Worm (Caenorhabditis elegans): Measurements from ENCODE around the gene srw-55.

srw-55 gene

DNA sequence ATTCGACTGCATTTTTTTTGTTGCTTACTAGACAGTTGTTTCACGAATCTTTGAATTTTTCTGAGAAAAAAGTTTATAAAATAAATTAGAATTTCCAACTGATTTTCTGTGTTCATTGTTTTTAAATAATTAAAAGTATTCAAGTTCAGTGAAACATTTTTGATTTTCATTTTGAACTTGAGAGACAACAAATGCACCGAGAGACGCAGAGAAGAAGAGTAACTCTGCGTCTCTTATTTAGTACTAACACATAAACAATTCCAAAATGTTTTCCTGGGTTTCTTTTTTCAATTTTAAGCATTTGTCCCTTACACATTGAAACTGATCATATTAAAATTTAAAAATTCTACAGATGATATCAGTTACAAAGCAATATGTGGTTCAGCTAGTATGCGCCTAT, 19.3 kb upstream of the srw-55 start:
- TF ChIP-seq nhr-28 (tag; optimal IDR thresholded peaks at IDR 0.05) (no peak), cnd-1 (tag; optimal IDR thresholded peaks at IDR 0.05) (no peak), hlh-1 (tag; optimal IDR thresholded peaks at IDR 0.05) (no peak), mab-5 (tag; optimal IDR thresholded peaks at IDR 0.05) (no peak), nhr-12 (tag; optimal IDR thresholded peaks at IDR 0.05) (no peak), mls-2 (tag; optimal IDR thresholded peaks at IDR 0.05) (no peak), ztf-11 (tag; optimal IDR thresholded peaks at IDR 0.05) (no peak), zip-8 (tag; optimal IDR thresholded peaks at IDR 0.05) (no peak), flh-1 (GFP tag; optimal IDR thresholded peaks at IDR 0.05) (no peak), elt-1 (tag; optimal IDR thresholded peaks at IDR 0.05; ENCODE audit: borderline replicate concordance, insufficient read depth) (no peak), lin-32 (GFP tag; optimal IDR thresholded peaks at IDR 0.05) (no peak), nhr-2 (tag; optimal IDR thresholded peaks at IDR 0.05) (no peak), lin-13 (tag; optimal IDR thresholded peaks at IDR 0.05) (no peak), sem-2 (GFP tag; optimal IDR thresholded peaks at IDR 0.05) (no peak)

ce11 chrV:15957098-15957497, 16.9 kb upstream of the srw-55 start, which contains the start of gene F36G9.3:
Gene F36G9.3, plus strand, starts transcription at chrV:15957398.
- TF ChIP-seq elt-1 (tag; optimal IDR thresholded peaks at IDR 0.05; ENCODE audit: borderline replicate concordance, insufficient read depth) (no peak), mab-5 (tag; optimal IDR thresholded peaks at IDR 0.05) (no peak), unc-62 (GFP tag; optimal IDR thresholded peaks at IDR 0.05) (no peak), lin-32 (GFP tag; optimal IDR thresholded peaks at IDR 0.05) (no peak), ceh-43 (GFP tag; optimal IDR thresholded peaks at IDR 0.05) (no peak), hlh-1 (tag; optimal IDR thresholded peaks at IDR 0.05) (no peak), elt-3 (tag; optimal IDR thresholded peaks at IDR 0.05) (no peak), drap-1 (GFP tag; optimal IDR thresholded peaks at IDR 0.05) (no peak), nhr-12 (tag; optimal IDR thresholded peaks at IDR 0.05) (no peak)

- TF ChIP-seq ceh-83 (GFP tag; optimal IDR thresholded peaks at IDR 0.05) (no peak), zip-8 (tag; optimal IDR thresholded peaks at IDR 0.05) (no peak), unc-39 (tag; optimal IDR thresholded peaks at IDR 0.05) (no peak), drap-1 (GFP tag; optimal IDR thresholded peaks at IDR 0.05) (no peak), snpc-4 (tag; optimal IDR thresholded peaks at IDR 0.05) (no peak), pha-4 (tag; optimal IDR thresholded peaks at IDR 0.05) (no peak), nhr-2 (tag; optimal IDR thresholded peaks at IDR 0.05) (no peak)
Observed at ce11 chrV:15955497-15955896, 15.3 kb upstream of the srw-55 start, which contains the start of gene srh-186. Gene srh-186, plus strand, starts transcription at chrV:15955797.

- TF ChIP-seq elt-3 (tag; optimal IDR thresholded peaks at IDR 0.05) (no peak), blmp-1 (tag; optimal IDR thresholded peaks at IDR 0.05) (no peak), sptf-1 (tag; optimal IDR thresholded peaks at IDR 0.05) (no peak), tbx-8 (GFP tag; optimal IDR thresholded peaks at IDR 0.05) (no peak), nhr-237 (tag; optimal IDR thresholded peaks at IDR 0.05) (no peak), nhr-28 (tag; optimal IDR thresholded peaks at IDR 0.05) (no peak), snpc-4 (tag; optimal IDR thresholded peaks at IDR 0.05) (no peak), lin-32 (GFP tag; optimal IDR thresholded peaks at IDR 0.05) (no peak), elt-1 (tag; optimal IDR thresholded peaks at IDR 0.05; ENCODE audit: borderline replicate concordance, insufficient read depth) (no peak), zip-8 (tag; optimal IDR thresholded peaks at IDR 0.05) (no peak), nhr-12 (tag; optimal IDR thresholded peaks at IDR 0.05) (no peak), ces-1 (GFP tag; optimal IDR thresholded peaks at IDR 0.05) (no peak), sem-2 (GFP tag; optimal IDR thresholded peaks at IDR 0.05) (no peak), unc-120 (tag; optimal IDR thresholded peaks at IDR 0.05; ENCODE audit: poor library complexity, severe bottlenecking) (no peak), mls-2 (tag; optimal IDR thresholded peaks at IDR 0.05) (no peak)
Observed at ce11 chrV:15954932-15955331, 14.8 kb upstream of the srw-55 start, which contains the start of gene srw-57. Gene srw-57, minus strand, starts transcription at chrV:15955032.

DNA sequence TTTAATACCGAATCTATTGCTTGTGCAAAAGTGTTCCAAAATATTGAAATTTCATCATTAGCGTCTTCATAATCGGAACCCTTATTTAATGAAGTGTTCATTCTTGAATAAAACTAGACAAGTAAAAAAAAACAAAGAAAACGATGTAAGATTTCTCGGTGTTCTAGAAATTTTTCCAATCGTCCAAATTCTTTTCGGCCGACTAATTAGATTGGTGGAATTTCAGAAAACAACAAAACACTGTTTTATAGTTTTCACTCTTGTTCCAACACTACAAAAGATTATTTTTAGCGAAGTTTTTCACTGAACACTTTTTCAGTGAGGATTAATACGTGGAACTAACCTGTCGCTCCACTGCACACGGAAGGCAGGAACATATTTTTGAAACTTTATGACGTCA, 12.6 kb upstream of the srw-55 start, which contains the start of gene srw-56:
Gene srw-56 (minus strand): TSS at position 101 of the 400 bp plus-strand sequence.
- no peak for TF ChIP-seq M03D4.4 (tag; optimal IDR thresholded peaks at IDR 0.05)
- TF ChIP-seq ces-1 (GFP tag; optimal IDR thresholded peaks at IDR 0.05), result no peak
- TF ChIP-seq unc-120 (tag; optimal IDR thresholded peaks at IDR 0.05; ENCODE audit: poor library complexity, severe bottlenecking), result no peak
- no peak for TF ChIP-seq nhr-76 (tag; optimal IDR thresholded peaks at IDR 0.05)
- TF ChIP-seq sem-2 (GFP tag; optimal IDR thresholded peaks at IDR 0.05), result no peak
- no peak for TF ChIP-seq ceh-43 (GFP tag; optimal IDR thresholded peaks at IDR 0.05)
- no peak for TF ChIP-seq mab-5 (tag; optimal IDR thresholded peaks at IDR 0.05)
- no peak for TF ChIP-seq mep-1 (tag; optimal IDR thresholded peaks at IDR 0.05)
- no peak for TF ChIP-seq tbx-8 (GFP tag; optimal IDR thresholded peaks at IDR 0.05)
- no peak for TF ChIP-seq blmp-1 (tag; optimal IDR thresholded peaks at IDR 0.05)
- TF ChIP-seq ceh-39 (tag; optimal IDR thresholded peaks at IDR 0.05), result no peak
- no peak for TF ChIP-seq hlh-1 (tag; optimal IDR thresholded peaks at IDR 0.05)
- TF ChIP-seq cnd-1 (tag; optimal IDR thresholded peaks at IDR 0.05), result no peak
- no peak for TF ChIP-seq lin-13 (tag; optimal IDR thresholded peaks at IDR 0.05)
